Worm (Caenorhabditis elegans) whole organism, L4 larva: ENCODE measurements around the gene K11H3.5.

Experiments
- Y48G9A.11 ChIP-seq: fragments of 200-800 bp; sonication (Bioruptor generic); IDR thresholded peaks from 2 replicates; pipeline ENCODE4 v1.3.6; 2022; ENCODE audit warnings: missing genetic modification reagents, missing genetic modification characterization, missing compliant biosample characterization
- aly-2 ChIP-seq: sonication (generic microtip); optimal IDR thresholded peaks from 2 replicates; lab custom pipeline; 2018; ENCODE audit warnings: missing biosample characterization, missing genetic modification characterization
- ama-1 ChIP-seq: fragments of 150-350 bp; optimal IDR thresholded peaks from 2 replicates; lab custom pipeline; 2014; ENCODE audit warnings: inconsistent platforms, mixed read lengths
- ceh-44 ChIP-seq: fragments of 200-800 bp; sonication (Bioruptor generic); IDR thresholded peaks from 2 replicates; pipeline ENCODE4 v1.3.6; 2022; ENCODE audit warnings: missing genetic modification reagents, missing genetic modification characterization, missing compliant biosample characterization
- ceh-62 ChIP-seq: sonication (generic microtip); optimal IDR thresholded peaks from 2 replicates; lab custom pipeline; 2017; ENCODE audit warnings: missing biosample characterization, missing genetic modification characterization
- dpl-1 ChIP-seq: fragments of 150-350 bp; optimal IDR thresholded peaks from 2 replicates; lab custom pipeline; 2014; ENCODE audit warnings: missing biosample characterization, missing genetic modification reagents, missing genetic modification characterization
- hif-1 ChIP-seq, 2 experiments: sonication (generic microtip); optimal IDR thresholded peaks; 2 replicates each; lab custom pipeline; 2016 to 2017; ENCODE audit warnings: missing compliant biosample characterization in 2 of 2, missing genetic modification characterization in 2 of 2, missing genetic modification reagents in 2 of 2, missing genotype in 2 of 2, mild to moderate bottlenecking in 1 of 2
- madf-5 ChIP-seq, 2 experiments: fragments of 200-800 bp; sonication (Bioruptor generic); IDR thresholded peaks; 2 replicates each; pipeline ENCODE4 v1.3.6; 2022; ENCODE audit warnings: missing compliant biosample characterization in 2 of 2, missing genetic modification characterization in 2 of 2
- snpc-1.2 ChIP-seq: fragments of 200-800 bp; sonication (Bioruptor generic); IDR thresholded peaks from 2 replicates; pipeline ENCODE4 v1.3.6; 2022; ENCODE audit warnings: missing genetic modification reagents, missing genetic modification characterization, missing compliant biosample characterization
- unc-62 ChIP-seq, 3 experiments: fragments of 150-350 bp in 1 of 3; sonication (generic microtip); optimal IDR thresholded peaks in 2 of 3; peaks in 1 of 3; 1 replicate in 1 of 3; 2 replicates in 2 of 3; lab custom pipeline; 2014 to 2017; ENCODE audit warnings: missing biosample characterization in 3 of 3, missing genetic modification characterization in 3 of 3, missing genetic modification reagents in 3 of 3, missing genotype in 1 of 3

DNA sequence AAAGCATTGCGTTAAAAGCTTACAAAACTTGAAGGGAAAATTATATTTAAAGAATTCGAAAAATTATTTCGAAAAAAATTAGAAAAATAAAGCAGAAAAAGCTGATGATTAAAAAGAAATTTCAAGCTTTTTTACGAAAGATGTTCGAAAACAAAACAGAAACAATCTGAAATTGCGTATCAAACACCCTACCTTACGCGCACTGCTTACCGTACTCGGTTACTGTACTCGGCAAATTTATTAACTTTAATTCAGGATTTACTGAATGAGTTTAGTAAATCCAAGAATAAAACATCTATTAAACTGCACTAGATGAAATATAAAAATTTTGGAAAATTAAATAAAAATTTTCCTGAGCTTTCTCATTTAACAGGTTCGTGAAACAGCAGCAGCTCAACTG is 18.9 kb downstream of the K11H3.5 start:
- TF ChIP-seq Y48G9A.11 (GFP tag; lab: Robert Waterston, UW) (no peak), madf-5 (GFP tag; IDR thresholded peaks at IDR 0.05; lab: Robert Waterston, UW) (no peak), unc-62 (GFP tag; optimal IDR thresholded peaks at IDR 0.05 in 1 of 2; lab: Kevin White, UChicago) (no peak), unc-62 (tag; optimal IDR thresholded peaks at IDR 0.05; lab: Kevin White, UChicago) (no peak), dpl-1 (GFP tag; lab: Kevin White, UChicago) (no peak), ama-1 (lab: Kevin White, UChicago) (no peak), aly-2 (no peak), hif-1 (tag; optimal IDR thresholded peaks at IDR 0.05; lab: Kevin White, UChicago) (no peak), ceh-44 (GFP tag; lab: Robert Waterston, UW) (no peak), snpc-1.2 (no peak), ceh-62 (tag; lab: Kevin White, UChicago) (no peak)
